Worm (Caenorhabditis elegans) whole organism, young adult: ENCODE measurements around the gene cut-1.

ENCODE experiments used
- B0019.2 ChIP-seq: fragments of 200-800 bp; sonication (Bioruptor generic); conservative IDR thresholded peaks from 2 replicates; pipeline ENCODE4 v1.3.6; 2022; ENCODE audit warnings: missing genetic modification reagents, missing genetic modification characterization, missing compliant biosample characterization
- B0261.1 ChIP-seq: sonication (generic microtip); optimal IDR thresholded peaks from 2 replicates; lab custom pipeline; 2016; ENCODE audit warnings: mild to moderate bottlenecking, missing genetic modification characterization, moderate library complexity, missing compliant biosample characterization
- B0336.3 ChIP-seq: fragments of 200-800 bp; sonication (Bioruptor generic); IDR thresholded peaks from 2 replicates; pipeline ENCODE4 v1.3.6; 2022; ENCODE audit warnings: missing genetic modification characterization, missing compliant biosample characterization
- C06A6.2 ChIP-seq: fragments of 200-800 bp; sonication (Bioruptor generic); conservative IDR thresholded peaks from 2 replicates; pipeline ENCODE4 v1.3.6; 2022; ENCODE audit warnings: missing genetic modification characterization, missing compliant biosample characterization
- F10E7.11 ChIP-seq: sonication (generic microtip); optimal IDR thresholded peaks from 2 replicates; lab custom pipeline; 2017; ENCODE audit warnings: mild to moderate bottlenecking, missing genetic modification characterization, moderate library complexity, missing compliant biosample characterization
- F33H1.4 ChIP-seq: fragments of 200-800 bp; sonication (Bioruptor generic); IDR thresholded peaks from 2 replicates; pipeline ENCODE4 v1.3.6; 2022; ENCODE audit warnings: missing genetic modification reagents, missing genetic modification characterization, missing compliant biosample characterization
- F57A8.1 ChIP-seq: fragments of 200-800 bp; sonication (Bioruptor generic); optimal IDR thresholded peaks from 2 replicates; lab custom pipeline; 2018; ENCODE audit warnings: mild to moderate bottlenecking, missing genetic modification characterization, moderate library complexity, missing compliant biosample characterization
- K12H6.12 ChIP-seq: fragments of 200-800 bp; sonication (Bioruptor generic); optimal IDR thresholded peaks from 2 replicates; lab custom pipeline; 2018; ENCODE audit warnings: mild to moderate bottlenecking, missing genetic modification characterization, missing compliant biosample characterization
- T26A5.8 ChIP-seq: sonication (generic microtip); optimal IDR thresholded peaks from 2 replicates; lab custom pipeline; 2016; ENCODE audit warnings: missing genetic modification characterization, missing compliant biosample characterization
- aptf-2 ChIP-seq: fragments of 200-800 bp; sonication (Bioruptor generic); conservative IDR thresholded peaks from 2 replicates; pipeline ENCODE4 v1.3.6; 2022; ENCODE audit warnings: missing genetic modification reagents, missing genetic modification characterization, missing compliant biosample characterization
- atf-7 ChIP-seq: sonication (generic microtip); optimal IDR thresholded peaks from 2 replicates; lab custom pipeline; 2017; ENCODE audit warnings: mild to moderate bottlenecking, missing genetic modification characterization, missing compliant biosample characterization
- attf-6 ChIP-seq: fragments of 200-800 bp; sonication (Bioruptor generic); IDR thresholded peaks from 2 replicates; pipeline ENCODE4 v1.3.6; 2022; ENCODE audit warnings: missing genetic modification reagents, missing genetic modification characterization, missing compliant biosample characterization
- ceh-100 ChIP-seq: fragments of 200-800 bp; sonication (Bioruptor generic); IDR thresholded peaks from 2 replicates; pipeline ENCODE4 v1.3.6; 2022; ENCODE audit warnings: missing genetic modification reagents, missing genetic modification characterization, missing compliant biosample characterization
- ceh-27 ChIP-seq: fragments of 200-800 bp; sonication (Bioruptor generic); optimal IDR thresholded peaks from 2 replicates; lab custom pipeline; 2018; ENCODE audit warnings: mild to moderate bottlenecking, missing genetic modification characterization, moderate library complexity, missing compliant biosample characterization
- ceh-40 ChIP-seq: fragments of 200-800 bp; sonication (Bioruptor generic); IDR thresholded peaks from 2 replicates; pipeline ENCODE4 v1.3.6; 2022; ENCODE audit warnings: missing genetic modification characterization, missing compliant biosample characterization
- ceh-58 ChIP-seq: fragments of 200-800 bp; sonication (Bioruptor generic); IDR thresholded peaks from 2 replicates; pipeline ENCODE4 v1.3.6; 2022; ENCODE audit warnings: missing genetic modification characterization, missing compliant biosample characterization
- die-1 ChIP-seq: sonication (generic microtip); optimal IDR thresholded peaks from 2 replicates; lab custom pipeline; 2016; ENCODE audit warnings: missing genotype, mild to moderate bottlenecking, missing genetic modification characterization, missing compliant biosample characterization
- dpff-1 ChIP-seq: sonication (generic microtip); optimal IDR thresholded peaks from 2 replicates; lab custom pipeline; 2017; ENCODE audit warnings: mild to moderate bottlenecking, missing genetic modification characterization, missing compliant biosample characterization
- egl-18 ChIP-seq: fragments of 200-800 bp; sonication (Bioruptor generic); IDR thresholded peaks from 2 replicates; pipeline ENCODE4 v1.3.6; 2022; ENCODE audit warnings: missing genetic modification reagents, missing genetic modification characterization, missing compliant biosample characterization
- egl-44 ChIP-seq: fragments of 200-800 bp; sonication (Bioruptor generic); IDR thresholded peaks from 2 replicates; pipeline ENCODE4 v1.3.6; 2022; ENCODE audit warnings: missing genetic modification reagents, missing genetic modification characterization, missing compliant biosample characterization
- ekl-4 ChIP-seq: fragments of 200-800 bp; sonication (Bioruptor generic); IDR thresholded peaks from 2 replicates; pipeline ENCODE4 v1.3.6; 2022; ENCODE audit warnings: missing genetic modification reagents, missing genetic modification characterization, missing compliant biosample characterization
- ets-4 ChIP-seq: fragments of 200-800 bp; sonication (Bioruptor generic); optimal IDR thresholded peaks from 2 replicates; lab custom pipeline; 2018; ENCODE audit warnings: mild to moderate bottlenecking, missing genetic modification characterization, missing compliant biosample characterization
- hlh-26 ChIP-seq: fragments of 200-800 bp; sonication (Bioruptor generic); conservative IDR thresholded peaks from 2 replicates; pipeline ENCODE4 v1.3.6; 2022; ENCODE audit warnings: missing genetic modification reagents, missing genetic modification characterization, missing compliant biosample characterization
- hrde-1 ChIP-seq: sonication (generic microtip); optimal IDR thresholded peaks from 2 replicates; lab custom pipeline; 2016; ENCODE audit warnings: missing genetic modification characterization, mild to moderate bottlenecking, missing compliant biosample characterization, moderate library complexity, missing genotype, missing genetic modification reagents, borderline replicate concordance
- lin-54 ChIP-seq: fragments of 200-800 bp; sonication (Bioruptor generic); optimal IDR thresholded peaks from 2 replicates; lab custom pipeline; 2018; ENCODE audit warnings: mild to moderate bottlenecking, missing genetic modification characterization, missing compliant biosample characterization
- lir-1 ChIP-seq: fragments of 200-800 bp; sonication (Bioruptor generic); conservative IDR thresholded peaks from 2 replicates; pipeline ENCODE4 v1.3.6; 2022; ENCODE audit warnings: missing genetic modification reagents, missing genetic modification characterization, missing compliant biosample characterization
- madf-6 ChIP-seq: fragments of 200-800 bp; sonication (Bioruptor generic); IDR thresholded peaks from 2 replicates; pipeline ENCODE4 v1.3.6; 2022; ENCODE audit warnings: missing genetic modification reagents, missing genetic modification characterization, missing compliant biosample characterization
- madf-8 ChIP-seq: fragments of 200-800 bp; sonication (Bioruptor generic); conservative IDR thresholded peaks from 2 replicates; pipeline ENCODE4 v1.3.6; 2022; ENCODE audit warnings: missing genetic modification reagents, missing genetic modification characterization, missing compliant biosample characterization
- mel-28 ChIP-seq: sonication (generic microtip); optimal IDR thresholded peaks from 2 replicates; lab custom pipeline; 2016; ENCODE audit warnings: borderline replicate concordance, mild to moderate bottlenecking, missing genetic modification characterization, missing compliant biosample characterization
- mxl-1 ChIP-seq: sonication (generic microtip); optimal IDR thresholded peaks from 2 replicates; lab custom pipeline; 2016; ENCODE audit warnings: missing genetic modification characterization, missing compliant biosample characterization
- nfya-1 ChIP-seq: sonication (generic microtip); optimal IDR thresholded peaks from 2 replicates; lab custom pipeline; 2017; ENCODE audit warnings: antibody characterized with exemption, missing compliant biosample characterization, missing genetic modification characterization, borderline replicate concordance; ENCODE audit not compliant: insufficient read depth
- nfya-2 ChIP-seq: fragments of 200-800 bp; sonication (Bioruptor generic); IDR thresholded peaks from 2 replicates; pipeline ENCODE4 v1.3.6; 2022; ENCODE audit warnings: missing genetic modification reagents, missing genetic modification characterization, missing compliant biosample characterization
- nhr-90 ChIP-seq: sonication (generic microtip); optimal IDR thresholded peaks from 2 replicates; lab custom pipeline; 2016; ENCODE audit warnings: missing genotype, mild to moderate bottlenecking, missing genetic modification characterization, missing compliant biosample characterization
- pbrm-1 ChIP-seq: fragments of 200-800 bp; sonication (Bioruptor generic); IDR thresholded peaks from 2 replicates; pipeline ENCODE4 v1.3.6; 2022; ENCODE audit warnings: missing genetic modification reagents, missing genetic modification characterization, missing compliant biosample characterization
- pha-4 ChIP-seq: fragments of 150-350 bp; sonication (generic microtip); optimal IDR thresholded peaks from 2 replicates; lab custom pipeline; 2014; ENCODE audit warnings: missing biosample characterization, missing genetic modification reagents, missing genetic modification characterization
- rcor-1 ChIP-seq: fragments of 200-800 bp; sonication (Bioruptor generic); IDR thresholded peaks from 2 replicates; pipeline ENCODE4 v1.3.6; 2022; ENCODE audit warnings: missing genetic modification reagents, missing genetic modification characterization, missing compliant biosample characterization
- rpc-1 ChIP-seq, 2 experiments: fragments of 150-350 bp in 1 of 2; sonication (generic microtip) in 1 of 2; optimal IDR thresholded peaks; 2 replicates each; lab custom pipeline; 2014 to 2018; ENCODE audit warnings: missing biosample characterization in 1 of 2, missing genetic modification characterization in 1 of 2, missing genetic modification reagents in 1 of 2, missing genotype in 1 of 2
- sptf-2 ChIP-seq: fragments of 200-800 bp; sonication (Bioruptor generic); optimal IDR thresholded peaks from 2 replicates; lab custom pipeline; 2018; ENCODE audit warnings: mild to moderate bottlenecking, missing genetic modification characterization, missing compliant biosample characterization
- xnd-1 ChIP-seq: sonication (generic microtip); optimal IDR thresholded peaks from 2 replicates; lab custom pipeline; 2016; ENCODE audit warnings: missing genotype, missing genetic modification reagents, missing genetic modification characterization, missing compliant biosample characterization
- zfh-2 ChIP-seq: fragments of 200-800 bp; sonication (Bioruptor generic); conservative IDR thresholded peaks from 2 replicates; pipeline ENCODE4 v1.3.6; 2022; ENCODE audit warnings: missing genetic modification reagents, missing genetic modification characterization, missing compliant biosample characterization
- zim-3 ChIP-seq: sonication (generic microtip); optimal IDR thresholded peaks from 2 replicates; lab custom pipeline; 2017; ENCODE audit warnings: mild to moderate bottlenecking, missing genetic modification characterization, moderate library complexity, missing compliant biosample characterization
- ztf-22 ChIP-seq: fragments of 200-800 bp; sonication (Bioruptor generic); optimal IDR thresholded peaks from 2 replicates; lab custom pipeline; 2018; ENCODE audit warnings: mild to moderate bottlenecking, missing genetic modification characterization, moderate library complexity, missing compliant biosample characterization

cut-1 gene

ce11 chrII:11242918-11243317 lies 26.0 kb upstream of the cut-1 start:
- TF ChIP-seq F57A8.1 (GFP tag; lab: Kevin White, UChicago) = no peak

ce11 chrII:11246506-11246905 lies 22.4 kb upstream of the cut-1 start:
- TF ChIP-seq nfya-1 (no peak), ceh-58 (GFP tag; lab: Robert Waterston, UW) (no peak), atf-7 (tag; lab: Kevin White, UChicago) (no peak), B0261.1 (no peak), T26A5.8 (tag; lab: Kevin White, UChicago) (no peak), ceh-100 (no peak), B0336.3 (GFP tag; lab: Robert Waterston, UW) (no peak), aptf-2 (GFP tag; lab: Robert Waterston, UW) (no peak), lin-54 (GFP tag; lab: Kevin White, UChicago) (no peak), egl-44 (GFP tag; lab: Robert Waterston, UW) (no peak), ekl-4 (no peak), nhr-90 (tag; lab: Kevin White, UChicago) (no peak), madf-6 (GFP tag; lab: Robert Waterston, UW) (no peak), B0019.2 (GFP tag; lab: Robert Waterston, UW) (no peak), F33H1.4 (GFP tag; lab: Robert Waterston, UW) (no peak), C06A6.2 (GFP tag; lab: Robert Waterston, UW) (no peak)

ce11 chrII:11247414-11247813 lies 21.5 kb upstream of the cut-1 start, which contains the start of gene T06D8.10:
Gene T06D8.10, minus strand, starts transcription at chrII:11247514.
- TF ChIP-seq attf-6 (GFP tag; lab: Robert Waterston, UW) (no peak), ets-4 (GFP tag; lab: Kevin White, UChicago) (no peak), K12H6.12 (no peak), zim-3 (tag; lab: Kevin White, UChicago) (no peak), nfya-2 (GFP tag; lab: Robert Waterston, UW) (no peak), zfh-2 (GFP tag; lab: Robert Waterston, UW) (no peak), ceh-27 (GFP tag; lab: Kevin White, UChicago) (no peak)

ce11 chrII:11255536-11255935 lies 13.4 kb upstream of the cut-1 start, which contains the start of gene T05B9.2:
Gene T05B9.2, plus strand, starts transcription at chrII:11255836.
- TF ChIP-seq zfh-2 (GFP tag; lab: Robert Waterston, UW) = 0 out of 2 replicates have a peak, but pooled peaks have one; percentile 17
- no peak for TF ChIP-seq ceh-27 (GFP tag; lab: Kevin White, UChicago)
- TF ChIP-seq, all 124 proteins: peak for 1

ce11 chrII:11259766-11260165 lies 9.2 kb upstream of the cut-1 start:
- TF ChIP-seq mxl-1 (tag; lab: Kevin White, UChicago) (no peak), pha-4 (tag; lab: Kevin White, UChicago) (no peak), atf-7 (tag; lab: Kevin White, UChicago) (no peak), lir-1 (GFP tag; lab: Robert Waterston, UW) (no peak), egl-18 (GFP tag; lab: Robert Waterston, UW) (no peak), hrde-1 (peak; percentile 83), sptf-2 (no peak), madf-8 (GFP tag; lab: Robert Waterston, UW) (0 out of 2 replicates have a peak, but pooled peaks have one; percentile 13), B0336.3 (GFP tag; lab: Robert Waterston, UW) (peak; percentile 83), ztf-22 (GFP tag; lab: Kevin White, UChicago) (no peak), die-1 (no peak), mel-28 (no peak), hlh-26 (no peak), F10E7.11 (tag; lab: Kevin White, UChicago) (no peak), rpc-1 (optimal IDR thresholded peaks at IDR 0.05; lab: Kevin White, UChicago) (no peak), rpc-1 (tag; optimal IDR thresholded peaks at IDR 0.05; lab: Kevin White, UChicago) (no peak), pbrm-1 (0 out of 2 replicates have a peak, but pooled peaks have one; percentile 42), dpff-1 (no peak), rcor-1 (GFP tag; lab: Robert Waterston, UW) (peak; percentile 39; the same call in 1 of the 2 replicates), xnd-1 (tag; lab: Kevin White, UChicago) (peak; percentile 15), ceh-40 (GFP tag; lab: Robert Waterston, UW) (0 out of 2 replicates have a peak, but pooled peaks have one; percentile 37)
